Fruit fly (Drosophila melanogaster) whole organism, embryonic: Measurements from ENCODE around the gene bys.

ENCODE experiments used
- Atf3 ChIP-seq: fragments of 200-800 bp; sonication (Bioruptor generic); optimal IDR thresholded peaks from 3 replicates; lab custom pipeline; 2016; ENCODE audit warnings: missing biosample characterization, missing genetic modification characterization
- CG11504 ChIP-seq: fragments of 200-800 bp; sonication (Bioruptor generic); optimal IDR thresholded peaks from 3 replicates; lab custom pipeline; 2019; ENCODE audit warnings: missing biosample characterization, mild to moderate bottlenecking, missing genetic modification characterization, moderate library complexity
- CG11560 ChIP-seq: fragments of 200-800 bp; sonication (Bioruptor generic); IDR thresholded peaks from 3 replicates; pipeline ENCODE4 v1.3.6; 2022; ENCODE audit warnings: missing biosample characterization, missing genetic modification characterization
- CG12219 ChIP-seq: fragments of 200-800 bp; sonication (Bioruptor generic); optimal IDR thresholded peaks from 3 replicates; lab custom pipeline; 2018; ENCODE audit warnings: missing biosample characterization, mild to moderate bottlenecking, missing genetic modification characterization
- CG13123 ChIP-seq: fragments of 200-800 bp; sonication (Bioruptor generic); optimal IDR thresholded peaks from 2 replicates; lab custom pipeline; 2016; ENCODE audit warnings: missing biosample characterization, missing genetic modification characterization
- CG13624 ChIP-seq: fragments of 200-800 bp; sonication (Bioruptor generic); optimal IDR thresholded peaks from 2 replicates; lab custom pipeline; 2016; ENCODE audit warnings: missing biosample characterization, missing genetic modification characterization
- CG13775 ChIP-seq: fragments of 200-800 bp; sonication (Bioruptor generic); optimal IDR thresholded peaks from 3 replicates; lab custom pipeline; 2017; ENCODE audit warnings: missing biosample characterization, mild to moderate bottlenecking, missing genetic modification characterization
- CG13894 ChIP-seq: fragments of 200-800 bp; sonication (Bioruptor generic); optimal IDR thresholded peaks from 3 replicates; lab custom pipeline; 2018; ENCODE audit warnings: missing biosample characterization, mild to moderate bottlenecking, missing genetic modification characterization, moderate library complexity
- CG14050 ChIP-seq: fragments of 200-800 bp; sonication (Bioruptor generic); IDR thresholded peaks from 3 replicates; pipeline ENCODE4 v1.3.6; 2022; ENCODE audit warnings: missing biosample characterization, missing genetic modification characterization
- CG14710 ChIP-seq: fragments of 200-800 bp; sonication (Bioruptor generic); optimal IDR thresholded peaks from 3 replicates; lab custom pipeline; 2019; ENCODE audit warnings: missing biosample characterization, mild to moderate bottlenecking, missing genetic modification characterization, moderate library complexity
- CG15073 ChIP-seq: fragments of 200-800 bp; sonication (Bioruptor generic); optimal IDR thresholded peaks from 2 replicates; lab custom pipeline; 2016; ENCODE audit warnings: missing biosample characterization, missing genetic modification characterization
- CG17361 ChIP-seq: fragments of 200-800 bp; sonication (Bioruptor generic); IDR thresholded peaks from 3 replicates; pipeline ENCODE4 v1.3.6; 2022; ENCODE audit warnings: missing biosample characterization, missing genetic modification characterization
- CG30431 ChIP-seq: fragments of 200-800 bp; sonication (Bioruptor generic); optimal IDR thresholded peaks from 2 replicates; lab custom pipeline; 2017; ENCODE audit warnings: missing biosample characterization, missing genetic modification characterization
- CG31365 ChIP-seq: fragments of 200-800 bp; sonication (Bioruptor generic); optimal IDR thresholded peaks from 2 replicates; lab custom pipeline; 2018; ENCODE audit warnings: missing biosample characterization, mild to moderate bottlenecking, missing genetic modification characterization
- CG31441 ChIP-seq: fragments of 200-800 bp; sonication (Bioruptor generic); IDR thresholded peaks from 2 replicates; pipeline ENCODE4 v1.3.6; 2022; ENCODE audit warnings: missing biosample characterization, missing genetic modification characterization
- CG32772 ChIP-seq: fragments of 200-800 bp; sonication (Bioruptor generic); IDR thresholded peaks from 2 replicates; pipeline ENCODE4 v1.3.6; 2022; ENCODE audit warnings: missing biosample characterization, missing genetic modification characterization
- CG33557 ChIP-seq: fragments of 200-800 bp; sonication (Bioruptor generic); optimal IDR thresholded peaks from 2 replicates; lab custom pipeline; 2019; ENCODE audit warnings: missing biosample characterization, mild to moderate bottlenecking, missing genetic modification characterization, moderate library complexity
- CG4404 ChIP-seq: fragments of 200-800 bp; sonication (Bioruptor generic); IDR thresholded peaks from 2 replicates; pipeline ENCODE4 v1.3.6; 2022; ENCODE audit warnings: missing biosample characterization, missing genetic modification characterization
- CG6813 ChIP-seq: fragments of 200-800 bp; sonication (Bioruptor generic); optimal IDR thresholded peaks from 2 replicates; lab custom pipeline; 2017; ENCODE audit warnings: missing biosample characterization, missing genetic modification characterization, mild to moderate bottlenecking, moderate library complexity, missing genetic modification reagents
- CG7786 ChIP-seq: fragments of 200-800 bp; sonication (Bioruptor generic); optimal IDR thresholded peaks from 2 replicates; lab custom pipeline; 2016; ENCODE audit warnings: missing biosample characterization, missing genetic modification characterization
- CG9797 ChIP-seq: fragments of 200-800 bp; sonication (Bioruptor generic); optimal IDR thresholded peaks from 3 replicates; lab custom pipeline; 2018; ENCODE audit warnings: missing biosample characterization, mild to moderate bottlenecking, missing genetic modification characterization
- CHES-1-like ChIP-seq: fragments of 200-800 bp; sonication (Bioruptor generic); optimal IDR thresholded peaks from 2 replicates; lab custom pipeline; 2016; ENCODE audit warnings: missing biosample characterization, missing genetic modification characterization
- Chrac-16 ChIP-seq: fragments of 200-800 bp; sonication (Bioruptor generic); optimal IDR thresholded peaks from 3 replicates; lab custom pipeline; 2016; ENCODE audit warnings: missing biosample characterization, missing genetic modification characterization
- CrebB ChIP-seq: fragments of 200-800 bp; sonication (Bioruptor generic); optimal IDR thresholded peaks from 3 replicates; lab custom pipeline; 2018; ENCODE audit warnings: missing biosample characterization, mild to moderate bottlenecking, missing genetic modification characterization
- Ets65A ChIP-seq: fragments of 200-800 bp; sonication (Bioruptor generic); peaks from one replicate; lab custom pipeline; 2016; ENCODE audit warnings: missing biosample characterization, missing genetic modification characterization
- Max ChIP-seq: fragments of 200-800 bp; sonication (Bioruptor generic); optimal IDR thresholded peaks from 2 replicates; lab custom pipeline; 2016; ENCODE audit warnings: missing biosample characterization, mild to moderate bottlenecking, missing genetic modification characterization
- Mes4 ChIP-seq: fragments of 200-800 bp; sonication (Bioruptor generic); optimal IDR thresholded peaks from 2 replicates; lab custom pipeline; 2016; ENCODE audit warnings: missing biosample characterization, missing genetic modification characterization
- PHDP ChIP-seq: fragments of 200-800 bp; sonication (Bioruptor generic); optimal IDR thresholded peaks from 3 replicates; lab custom pipeline; 2018; ENCODE audit warnings: missing biosample characterization, mild to moderate bottlenecking, missing genetic modification characterization, moderate library complexity
- Spps ChIP-seq: fragments of 200-800 bp; sonication (Bioruptor generic); optimal IDR thresholded peaks from 2 replicates; lab custom pipeline; 2018; ENCODE audit warnings: missing biosample characterization, mild to moderate bottlenecking, missing genetic modification characterization
- bsh ChIP-seq, 2 experiments: fragments of 200-800 bp; sonication (Bioruptor generic); optimal IDR thresholded peaks; 2 replicates each; lab custom pipeline; 2017 to 2018; ENCODE audit warnings: mild to moderate bottlenecking in 2 of 2, missing biosample characterization in 2 of 2, missing genetic modification characterization in 2 of 2, moderate library complexity in 1 of 2
- gt ChIP-seq: fragments of 200-800 bp; sonication (Bioruptor generic); IDR thresholded peaks from 2 replicates; pipeline ENCODE4 v1.3.6; 2022; ENCODE audit warnings: missing biosample characterization, missing genetic modification characterization
- hb ChIP-seq: fragments of 200-800 bp; sonication (Bioruptor generic); IDR thresholded peaks from 3 replicates; pipeline ENCODE4 v1.3.6; 2022; ENCODE audit warnings: missing biosample characterization, missing genetic modification characterization; ENCODE audit not compliant: partially characterized antibody
- nau ChIP-seq: fragments of 200-800 bp; sonication (Bioruptor generic); optimal IDR thresholded peaks from 3 replicates; lab custom pipeline; 2017; ENCODE audit warnings: missing biosample characterization, mild to moderate bottlenecking, missing genetic modification characterization, missing genetic modification reagents
- nmo ChIP-seq: fragments of 200-800 bp; sonication (Bioruptor generic); optimal IDR thresholded peaks from 2 replicates; lab custom pipeline; 2018; ENCODE audit warnings: missing biosample characterization, mild to moderate bottlenecking, missing genetic modification characterization, moderate library complexity
- phol ChIP-seq: fragments of 200-800 bp; sonication (Bioruptor generic); optimal IDR thresholded peaks from 3 replicates; lab custom pipeline; 2018; ENCODE audit warnings: missing biosample characterization, mild to moderate bottlenecking, missing genetic modification characterization, moderate library complexity
- prd ChIP-seq, 3 experiments: fragments of >200 bp in 2 of 3; fragments of 200-800 bp in 1 of 3; sonication (Bioruptor generic) in 1 of 3; optimal IDR thresholded peaks in 2 of 3; IDR thresholded peaks in 1 of 3; 2 replicates in 2 of 3; 3 replicates in 1 of 3; pipeline versions ENCODE4 v1.3.6 to Lab custom; 2017 to 2022; ENCODE audit warnings: missing biosample characterization in 1 of 3, missing genetic modification characterization in 1 of 3
- pros ChIP-seq: fragments of 200-800 bp; sonication (Bioruptor generic); optimal IDR thresholded peaks from 3 replicates; lab custom pipeline; 2019; ENCODE audit warnings: missing biosample characterization, mild to moderate bottlenecking, missing genetic modification characterization, moderate library complexity
- sima ChIP-seq: fragments of 200-800 bp; sonication (Bioruptor generic); optimal IDR thresholded peaks from 2 replicates; lab custom pipeline; 2016; ENCODE audit warnings: missing biosample characterization, missing genetic modification characterization
- slou ChIP-seq: fragments of 200-800 bp; sonication (Bioruptor generic); optimal IDR thresholded peaks from 3 replicates; lab custom pipeline; 2016; ENCODE audit warnings: missing biosample characterization, missing genetic modification characterization
- tap ChIP-seq: fragments of 200-800 bp; optimal IDR thresholded peaks from 3 replicates; lab custom pipeline; 2019; ENCODE audit warnings: missing biosample characterization, mild to moderate bottlenecking, missing genetic modification characterization, moderate library complexity
- tup ChIP-seq: fragments of 200-800 bp; sonication (Bioruptor generic); optimal IDR thresholded peaks from 2 replicates; lab custom pipeline; 2016; ENCODE audit warnings: missing biosample characterization, mild to moderate bottlenecking, missing genetic modification characterization, moderate library complexity
- zen ChIP-seq: fragments of 200-800 bp; sonication (Bioruptor generic); optimal IDR thresholded peaks from 3 replicates; lab custom pipeline; 2018; ENCODE audit warnings: missing biosample characterization, mild to moderate bottlenecking, missing genetic modification characterization, moderate library complexity

The bys gene

dm6 chrX:7892539-7892899 lies 9.2 kb upstream of the bys start (continued):
- no peak for TF ChIP-seq CG32772
- TF ChIP-seq Atf3 (GFP tag; lab: Kevin White, UChicago) = no peak
- TF ChIP-seq Max = no peak
- TF ChIP-seq prd (optimal IDR thresholded peaks at IDR 0.05; lab: Kevin White, UChicago) = no peak
- peak; percentile 64; the same call in 2 of the 3 replicates for TF ChIP-seq prd (GFP tag; IDR thresholded peaks at IDR 0.05; lab: Robert Waterston, UW)
- no peak for TF ChIP-seq Spps (tag; lab: Kevin White, UChicago)
- TF ChIP-seq slou (GFP tag; lab: Kevin White, UChicago) = no peak
- TF ChIP-seq PHDP (tag; lab: Kevin White, UChicago) = no peak
- peak; percentile 17 for TF ChIP-seq CG14710 (tag; lab: Kevin White, UChicago)
- no peak for TF ChIP-seq CG9797 (GFP tag; lab: Kevin White, UChicago)
- peak; percentile 5 for TF ChIP-seq CG13775 (GFP tag; lab: Kevin White, UChicago)
- no peak for TF ChIP-seq CHES-1-like (GFP tag; lab: Kevin White, UChicago)
- TF ChIP-seq tup (GFP tag; lab: Kevin White, UChicago) = no peak
- TF ChIP-seq hb = no peak
- no peak for TF ChIP-seq tap (tag; lab: Kevin White, UChicago)
- TF ChIP-seq CG31441 (GFP tag; lab: Robert Waterston, UW) = 0 out of 2 replicates have a peak, but pooled peaks have one; percentile 15
- TF ChIP-seq CG14050 = no peak
- 0 out of 3 replicates have a peak, but pooled peaks have one; percentile 29 for TF ChIP-seq CG17361 (GFP tag; lab: Robert Waterston, UW)
- TF ChIP-seq CG30431 (GFP tag; lab: Kevin White, UChicago) = no peak
- peak; percentile 8 for TF ChIP-seq CG33557 (GFP tag; lab: Kevin White, UChicago)
- peak; percentile 23 for TF ChIP-seq phol (tag; lab: Kevin White, UChicago)
- TF ChIP-seq Chrac-16 (GFP tag; lab: Kevin White, UChicago) = peak; percentile 4
- no peak for TF ChIP-seq CrebB
- TF ChIP-seq nmo (GFP tag; lab: Kevin White, UChicago) = peak; percentile 5
- TF ChIP-seq CG6813 (GFP tag; lab: Kevin White, UChicago) = no peak
- TF ChIP-seq zen (tag; lab: Kevin White, UChicago) = peak; percentile 15
- TF ChIP-seq nau (GFP tag; lab: Kevin White, UChicago) = no peak
- no peak for TF ChIP-seq Mes4 (GFP tag; lab: Kevin White, UChicago)
- TF ChIP-seq sima (GFP tag; lab: Kevin White, UChicago) = no peak
- TF ChIP-seq CG11504 (tag; lab: Kevin White, UChicago) = peak; percentile 21
- no peak for TF ChIP-seq CG11560 (tag; lab: Robert Waterston, UW)
- TF ChIP-seq Ets65A = peak; percentile 10
- no peak for TF ChIP-seq CG15073 (GFP tag; lab: Kevin White, UChicago)
- no peak for TF ChIP-seq CG12219 (GFP tag; lab: Kevin White, UChicago)
- TF ChIP-seq CG13123 (GFP tag; lab: Kevin White, UChicago) = no peak
- no peak for TF ChIP-seq pros
- peak; percentile 62 for TF ChIP-seq CG4404
- TF ChIP-seq CG13894 (tag; lab: Kevin White, UChicago) = no peak
- TF ChIP-seq CG13624 = no peak
- no peak for TF ChIP-seq CG7786 (GFP tag; lab: Kevin White, UChicago)
- no peak for TF ChIP-seq CG31365 (tag; lab: Kevin White, UChicago)
- peak; percentile 15 to 23 for TF ChIP-seq bsh (GFP tag; optimal IDR thresholded peaks at IDR 0.05; lab: Kevin White, UChicago)
- no peak for TF ChIP-seq gt (GFP tag; lab: Robert Waterston, UW)
